Worm (Caenorhabditis elegans) whole organism, L2 larva: Measurements from ENCODE around the gene pals-33.

ENCODE experiments used
- C34F6.9 ChIP-seq: fragments of 150-350 bp; optimal IDR thresholded peaks from 2 replicates; lab custom pipeline; 2014; ENCODE audit warnings: missing biosample characterization, missing genetic modification characterization
- F13H6.1 ChIP-seq: sonication (generic microtip); optimal IDR thresholded peaks from 2 replicates; lab custom pipeline; 2016; ENCODE audit warnings: missing genetic modification characterization, missing compliant biosample characterization
- Y55F3AM.14 ChIP-seq: fragments of 200-800 bp; sonication (Bioruptor generic); optimal IDR thresholded peaks from 2 replicates; lab custom pipeline; 2018; ENCODE audit warnings: mild to moderate bottlenecking, missing genetic modification characterization, missing compliant biosample characterization
- ZK546.5 ChIP-seq: sonication (generic microtip); optimal IDR thresholded peaks from 2 replicates; lab custom pipeline; 2017; ENCODE audit warnings: missing biosample characterization, missing genetic modification characterization
- alr-1 ChIP-seq: fragments of 150-350 bp; optimal IDR thresholded peaks from 2 replicates; lab custom pipeline; 2014; ENCODE audit warnings: missing biosample characterization, missing genetic modification characterization
- aly-2 ChIP-seq: fragments of 150-350 bp; optimal IDR thresholded peaks from 2 replicates; lab custom pipeline; 2014; ENCODE audit warnings: missing biosample characterization, missing genetic modification characterization
- ama-1 ChIP-seq: fragments of 150-350 bp; optimal IDR thresholded peaks from 2 replicates; lab custom pipeline; 2018; ENCODE audit warnings: inconsistent platforms
- blmp-1 ChIP-seq: sonication (generic microtip); optimal IDR thresholded peaks from 2 replicates; lab custom pipeline; 2017; ENCODE audit warnings: missing genetic modification characterization, mild to moderate bottlenecking, missing compliant biosample characterization, antibody characterized with exemption, moderate library complexity; ENCODE audit not compliant: insufficient read depth
- ceh-16 ChIP-seq: fragments of 150-350 bp; optimal IDR thresholded peaks from 2 replicates; lab custom pipeline; 2014; ENCODE audit warnings: missing biosample characterization, missing genetic modification characterization
- dmd-4 ChIP-seq: sonication (generic microtip); optimal IDR thresholded peaks from 2 replicates; lab custom pipeline; 2017; ENCODE audit warnings: missing biosample characterization, missing genetic modification characterization
- elt-1 ChIP-seq: fragments of 150-350 bp; optimal IDR thresholded peaks from 2 replicates; lab custom pipeline; 2014; ENCODE audit warnings: missing biosample characterization, missing genetic modification characterization
- fos-1 ChIP-seq: fragments of 150-350 bp; optimal IDR thresholded peaks from 2 replicates; lab custom pipeline; 2014; ENCODE audit warnings: missing biosample characterization, missing genetic modification characterization
- lin-11 ChIP-seq: fragments of 150-350 bp; sonication (generic microtip); optimal IDR thresholded peaks from 2 replicates; lab custom pipeline; 2014; ENCODE audit warnings: missing biosample characterization, missing genetic modification characterization, inconsistent platforms, mixed read lengths
- lin-13 ChIP-seq: fragments of 150-350 bp; optimal IDR thresholded peaks from 2 replicates; lab custom pipeline; 2014; ENCODE audit warnings: missing biosample characterization, missing genetic modification reagents, missing genetic modification characterization
- lin-39 ChIP-seq: fragments of 150-350 bp; optimal IDR thresholded peaks from 2 replicates; lab custom pipeline; 2014; ENCODE audit warnings: missing biosample characterization, missing genetic modification reagents, missing genetic modification characterization
- mab-5 ChIP-seq: fragments of 150-350 bp; optimal IDR thresholded peaks from 2 replicates; lab custom pipeline; 2014; ENCODE audit warnings: missing biosample characterization, missing genetic modification characterization
- nhr-10 ChIP-seq: sonication (generic microtip); optimal IDR thresholded peaks from 2 replicates; lab custom pipeline; 2017; ENCODE audit warnings: missing biosample characterization, missing genetic modification characterization
- nhr-12 ChIP-seq: fragments of 150-350 bp; optimal IDR thresholded peaks from 2 replicates; lab custom pipeline; 2014; ENCODE audit warnings: missing biosample characterization, missing genetic modification characterization
- nhr-129 ChIP-seq: fragments of 150-350 bp; optimal IDR thresholded peaks from 2 replicates; lab custom pipeline; 2014; ENCODE audit warnings: missing biosample characterization, missing genetic modification characterization
- nhr-21 ChIP-seq: fragments of 150-350 bp; optimal IDR thresholded peaks from 2 replicates; lab custom pipeline; 2014; ENCODE audit warnings: missing biosample characterization, missing genetic modification characterization
- nhr-23 ChIP-seq: fragments of 150-350 bp; optimal IDR thresholded peaks from 2 replicates; lab custom pipeline; 2014; ENCODE audit warnings: missing biosample characterization, missing genetic modification reagents, missing genetic modification characterization
- nhr-237 ChIP-seq: fragments of 150-350 bp; optimal IDR thresholded peaks from 2 replicates; lab custom pipeline; 2014; ENCODE audit warnings: missing biosample characterization, missing genetic modification characterization
- nhr-25 ChIP-seq: fragments of 150-350 bp; sonication (generic microtip); optimal IDR thresholded peaks from 3 replicates; lab custom pipeline; 2014; ENCODE audit warnings: missing biosample characterization, missing genetic modification characterization
- nhr-77 ChIP-seq: fragments of 150-350 bp; optimal IDR thresholded peaks from 2 replicates; lab custom pipeline; 2014; ENCODE audit warnings: missing biosample characterization, missing genetic modification characterization
- sem-4 ChIP-seq: fragments of 150-350 bp; optimal IDR thresholded peaks from 2 replicates; lab custom pipeline; 2014; ENCODE audit warnings: missing biosample characterization, missing genetic modification reagents, missing genetic modification characterization
- skn-1 ChIP-seq: sonication (generic microtip); optimal IDR thresholded peaks from 2 replicates; lab custom pipeline; 2017; ENCODE audit warnings: missing biosample characterization, missing genetic modification characterization
- sma-3 ChIP-seq: sonication (generic microtip); optimal IDR thresholded peaks from 2 replicates; lab custom pipeline; 2016; ENCODE audit warnings: missing genetic modification reagents, missing genetic modification characterization, missing compliant biosample characterization
- sma-9 ChIP-seq, 2 experiments: fragments of 150-350 bp in 1 of 2; sonication (generic microtip) in 1 of 2; optimal IDR thresholded peaks; 2 replicates each; lab custom pipeline; 2014 to 2016; ENCODE audit warnings: missing genetic modification characterization in 2 of 2, mild to moderate bottlenecking in 1 of 2, missing biosample characterization in 1 of 2, missing compliant biosample characterization in 1 of 2, missing genetic modification reagents in 1 of 2, moderate library complexity in 1 of 2
- snpc-4 ChIP-seq: fragments of 150-350 bp; optimal IDR thresholded peaks from 2 replicates; lab custom pipeline; 2014; ENCODE audit warnings: missing biosample characterization, missing genetic modification characterization
- unc-39 ChIP-seq: fragments of 150-350 bp; optimal IDR thresholded peaks from 2 replicates; lab custom pipeline; 2014; ENCODE audit warnings: missing biosample characterization, missing genetic modification characterization
- unc-55 ChIP-seq: fragments of 150-350 bp; sonication (generic microtip); optimal IDR thresholded peaks from 3 replicates; lab custom pipeline; 2014; ENCODE audit warnings: missing biosample characterization, missing genetic modification reagents, missing genetic modification characterization
- zag-1 ChIP-seq: fragments of 150-350 bp; optimal IDR thresholded peaks from 2 replicates; lab custom pipeline; 2014; ENCODE audit warnings: missing biosample characterization, missing genetic modification characterization
- ztf-1 ChIP-seq: fragments of 200-800 bp; sonication (Bioruptor generic); conservative IDR thresholded peaks from 2 replicates; pipeline ENCODE4 v1.3.6; 2022; ENCODE audit warnings: missing genetic modification characterization, missing compliant biosample characterization
- ztf-11 ChIP-seq: sonication (generic microtip); optimal IDR thresholded peaks from 2 replicates; lab custom pipeline; 2017; ENCODE audit warnings: missing biosample characterization, missing genetic modification characterization
- ztf-4 ChIP-seq: fragments of 150-350 bp; optimal IDR thresholded peaks from 2 replicates; lab custom pipeline; 2014; ENCODE audit warnings: missing biosample characterization, missing genetic modification characterization

The pals-33 gene

DNA sequence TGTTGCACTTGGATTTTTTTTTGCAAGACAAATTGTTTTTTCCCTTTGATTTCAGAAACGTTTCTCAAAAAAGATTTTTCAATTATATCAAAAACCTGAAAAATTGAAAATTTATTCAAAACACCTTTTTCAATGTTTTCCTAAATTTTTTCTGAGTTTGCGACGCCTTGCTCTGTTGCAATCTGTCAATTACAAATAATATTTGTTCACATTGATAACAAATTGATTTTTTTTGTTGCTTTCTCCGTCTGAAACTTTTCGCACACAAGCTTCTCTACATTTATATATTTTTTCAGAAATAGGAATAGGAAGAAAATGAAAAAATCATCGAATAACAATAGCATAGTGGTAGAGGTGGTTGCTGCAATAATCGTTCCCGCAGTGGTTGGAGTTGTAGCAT is 4.7 kb upstream of the pals-33 start, which contains the start of gene Y39H10B.2:
Y39H10B.2 (plus strand) TSS at position 301 of the 400 bp plus-strand sequence.
- TF ChIP-seq blmp-1 (tag; lab: Kevin White, UChicago) (no peak), dmd-4 (tag; lab: Kevin White, UChicago) (no peak), lin-39 (tag; lab: Kevin White, UChicago) (no peak), nhr-25 (no peak), lin-11 (tag; lab: Kevin White, UChicago) (no peak), skn-1 (tag; lab: Kevin White, UChicago) (no peak), ZK546.5 (tag; lab: Kevin White, UChicago) (no peak), nhr-237 (tag; lab: Kevin White, UChicago) (no peak), ama-1 (lab: Kevin White, UChicago) (no peak), ztf-1 (no peak), nhr-129 (tag; lab: Kevin White, UChicago) (no peak), ztf-4 (no peak), ceh-16 (tag; lab: Kevin White, UChicago) (no peak), sem-4 (tag; lab: Kevin White, UChicago) (no peak), sma-9 (GFP tag; optimal IDR thresholded peaks at IDR 0.05; lab: Kevin White, UChicago) (no peak), sma-9 (tag; optimal IDR thresholded peaks at IDR 0.05; lab: Kevin White, UChicago) (no peak), unc-55 (GFP tag; lab: Kevin White, UChicago) (no peak), nhr-21 (tag; lab: Kevin White, UChicago) (no peak), alr-1 (tag; lab: Kevin White, UChicago) (no peak)

DNA sequence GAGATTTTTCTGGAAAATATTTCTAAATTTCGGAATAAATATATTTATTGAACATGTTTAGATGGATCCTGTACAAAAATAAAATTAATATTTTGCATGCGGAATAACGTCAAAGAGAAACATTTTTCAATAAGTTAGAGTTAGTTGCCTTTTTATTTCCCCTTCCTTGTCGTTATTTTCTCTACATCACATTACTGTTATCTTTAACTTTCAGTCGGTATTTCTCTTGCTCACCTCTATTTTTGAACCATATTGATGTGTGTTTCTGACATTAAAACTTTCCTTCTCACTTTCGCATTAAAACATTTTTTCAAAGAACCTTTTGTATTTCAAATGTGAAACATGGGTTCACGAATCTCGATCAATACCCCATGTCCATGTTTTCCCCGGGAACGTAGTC is 2.7 kb upstream of the pals-33 start, which contains the start of gene Y39H10B.3:
Y39H10B.3 (plus strand) TSS at position 301 of the 400 bp plus-strand sequence.
- no peak for TF ChIP-seq mab-5 (tag; lab: Kevin White, UChicago)
- no peak for TF ChIP-seq nhr-21 (tag; lab: Kevin White, UChicago)
- no peak for TF ChIP-seq nhr-237 (tag; lab: Kevin White, UChicago)
- no peak for TF ChIP-seq lin-13 (GFP tag; lab: Kevin White, UChicago)
- TF ChIP-seq, all 48 proteins: peak for 0

DNA sequence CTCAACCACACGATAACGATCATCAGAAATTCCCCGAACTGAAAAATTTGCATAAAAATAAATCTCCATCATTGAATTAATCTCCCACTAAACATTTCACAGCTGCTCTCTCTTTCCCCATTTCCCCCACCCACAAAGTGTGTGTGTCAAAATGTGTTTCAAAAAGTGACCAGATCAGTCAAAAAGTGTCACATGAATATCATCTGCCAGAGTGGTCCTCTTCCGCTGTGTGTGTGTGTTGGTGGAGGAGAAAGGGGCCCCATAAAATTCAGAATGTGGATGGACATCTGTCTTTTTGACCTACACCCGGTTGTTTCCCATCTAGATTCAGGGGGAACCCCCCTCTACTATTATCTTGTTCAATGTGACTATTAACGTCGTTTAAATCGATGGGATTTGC is 4.0 kb downstream of the pals-33 start:
- TF ChIP-seq F13H6.1 (peak; percentile 57), nhr-129 (tag; lab: Kevin White, UChicago) (peak; percentile 56), sma-9 (GFP tag; optimal IDR thresholded peaks at IDR 0.05; lab: Kevin White, UChicago) (peak; percentile 24), sma-9 (tag; optimal IDR thresholded peaks at IDR 0.05; lab: Kevin White, UChicago) (no peak), mab-5 (tag; lab: Kevin White, UChicago) (peak; percentile 55), ztf-1 (no peak), C34F6.9 (peak; percentile 32), nhr-12 (tag; lab: Kevin White, UChicago) (no peak)

DNA sequence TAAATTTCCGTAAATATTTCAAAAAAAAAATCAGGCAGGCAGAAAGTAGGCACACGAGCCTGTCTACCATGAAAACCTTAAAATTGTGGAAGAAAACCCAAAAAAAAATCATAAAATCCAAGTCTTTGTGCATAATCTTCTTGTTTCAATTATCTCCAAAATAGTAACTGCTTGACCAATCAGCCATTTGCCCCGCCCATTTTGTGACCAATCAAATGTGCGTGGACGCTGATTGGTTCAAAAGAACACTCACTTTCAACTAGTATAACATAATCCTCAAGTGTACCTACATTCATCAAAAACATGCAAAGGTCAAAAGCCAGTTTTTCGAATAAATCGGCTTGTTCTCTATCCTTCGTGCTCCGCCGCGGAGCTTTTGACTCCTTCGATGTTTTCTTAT is 5.3 kb downstream of the pals-33 start:
- TF ChIP-seq ztf-11 (no peak), ztf-1 (no peak), nhr-23 (no peak), snpc-4 (no peak)

DNA sequence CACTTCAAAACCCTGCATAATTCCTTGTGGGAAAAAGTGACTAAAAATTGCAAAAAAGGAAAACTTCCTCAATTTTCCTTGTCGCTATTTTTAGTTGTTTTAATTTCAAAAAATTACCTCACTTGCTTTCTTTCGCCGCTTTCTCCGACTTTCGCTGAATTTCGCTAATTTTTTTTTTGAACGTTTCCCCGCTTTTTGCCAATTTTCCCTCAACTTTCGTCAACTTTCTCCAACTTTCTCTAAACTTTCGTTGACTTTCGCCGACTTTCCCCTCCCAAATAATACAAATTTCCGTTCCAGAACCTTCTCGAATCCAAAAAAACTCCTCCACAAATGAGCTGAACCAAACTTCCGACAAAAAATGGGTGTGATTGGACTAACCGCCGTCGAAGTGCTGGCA is 9.4 kb downstream of the pals-33 start, which contains the start of gene W08A12.3:
W08A12.3 (plus strand) TSS at position 301 of the 400 bp plus-strand sequence.
- TF ChIP-seq Y55F3AM.14 (GFP tag; lab: Kevin White, UChicago) (no peak), sma-3 (GFP tag; lab: Kevin White, UChicago) (no peak), fos-1 (tag; lab: Kevin White, UChicago) (no peak), elt-1 (tag; lab: Kevin White, UChicago) (no peak), ztf-11 (no peak), nhr-77 (tag; lab: Kevin White, UChicago) (no peak), nhr-10 (no peak), unc-55 (GFP tag; lab: Kevin White, UChicago) (no peak), zag-1 (tag; lab: Kevin White, UChicago) (no peak), unc-39 (tag; lab: Kevin White, UChicago) (no peak), nhr-12 (tag; lab: Kevin White, UChicago) (no peak), ztf-4 (no peak), F13H6.1 (no peak), blmp-1 (tag; lab: Kevin White, UChicago) (no peak), nhr-23 (no peak), ama-1 (lab: Kevin White, UChicago) (no peak), nhr-25 (no peak), aly-2 (tag; lab: Kevin White, UChicago) (no peak), ZK546.5 (tag; lab: Kevin White, UChicago) (no peak)
